Fruit fly (Drosophila melanogaster): ENCODE results near the gene CG42857.

The CG42857 gene

dm6 chr3R:9783240-9783917 is 37.6 kb downstream of the CG42857 start:
- TF ChIP-seq YL-1 (GFP tag; optimal IDR thresholded peaks at IDR 0.05) (no peak), CG11696 (GFP tag; IDR thresholded peaks at IDR 0.05) (peak; percentile 79), pb (GFP tag; optimal IDR thresholded peaks at IDR 0.05) (no peak), C15 (GFP tag; IDR thresholded peaks at IDR 0.05) (no peak), bsh (GFP tag; optimal IDR thresholded peaks at IDR 0.05) (peak in 1 of 2 experiments; percentile 33), E2f2 (GFP tag; IDR thresholded peaks at IDR 0.05) (no peak), ssp (GFP tag; IDR thresholded peaks at IDR 0.05) (no peak), CG8478 (optimal IDR thresholded peaks at IDR 0.05) (no peak), CG4730 (GFP tag; IDR thresholded peaks at IDR 0.05) (no peak), dpn (GFP tag; optimal IDR thresholded peaks at IDR 0.05) (no peak), CG17802 (tag; optimal IDR thresholded peaks at IDR 0.05) (no peak), btn (GFP tag; optimal IDR thresholded peaks at IDR 0.05) (no peak), bbx (GFP tag; IDR thresholded peaks at IDR 0.05; ENCODE audit: partially characterized antibody) (no peak), CG10366 (GFP tag; IDR thresholded peaks at IDR 0.05) (no peak), CG4424 (GFP tag; optimal IDR thresholded peaks at IDR 0.05) (no peak), bcd (GFP tag; optimal IDR thresholded peaks at IDR 0.05) (no peak), sisA (GFP tag; IDR thresholded peaks at IDR 0.05) (no peak), esg (GFP tag; conservative IDR thresholded peaks at IDR 0.05) (no peak), kah (GFP tag; optimal IDR thresholded peaks at IDR 0.05) (no peak), ham (GFP tag; IDR thresholded peaks at IDR 0.05) (no peak), Dip3 (GFP tag; optimal IDR thresholded peaks at IDR 0.05) (no peak), CG10274 (GFP tag; optimal IDR thresholded peaks at IDR 0.05) (no peak), GATAe (GFP tag; conservative IDR thresholded peaks at IDR 0.05) (no peak), aop (GFP tag; IDR thresholded peaks at IDR 0.05) (no peak), klu (GFP tag; IDR thresholded peaks at IDR 0.05) (no peak), CG14710 (tag; optimal IDR thresholded peaks at IDR 0.05) (no peak), Xbp1 (GFP tag; optimal IDR thresholded peaks at IDR 0.05) (peak; percentile 6), CG14667 (GFP tag; IDR thresholded peaks at IDR 0.05) (no peak), gcm (GFP tag; optimal IDR thresholded peaks at IDR 0.05) (no peak), salm (tag; optimal IDR thresholded peaks at IDR 0.05) (no peak), Fer1 (GFP tag; optimal IDR thresholded peaks at IDR 0.05) (peak; percentile 2), sens (GFP tag) (peak; percentile 25), danr (GFP tag; IDR thresholded peaks at IDR 0.05) (no peak), fru (optimal IDR thresholded peaks at IDR 0.05) (no peak), Hr78 (GFP tag; optimal IDR thresholded peaks at IDR 0.05) (peak in 1 of 2 experiments; percentile 52), trem (tag; optimal IDR thresholded peaks at IDR 0.05) (no peak), Opbp (GFP tag; IDR thresholded peaks at IDR 0.05; ENCODE audit: partially characterized antibody) (no peak), CG7839 (tag; optimal IDR thresholded peaks at IDR 0.05) (peak; percentile 41), CG10565 (GFP tag; optimal IDR thresholded peaks at IDR 0.05) (no peak), CG1233 (GFP tag; optimal IDR thresholded peaks at IDR 0.05) (no peak), fd102C (GFP tag; optimal IDR thresholded peaks at IDR 0.05) (no peak), gt (GFP tag; IDR thresholded peaks at IDR 0.05) (no peak), MTF-1 (GFP tag; optimal IDR thresholded peaks at IDR 0.05; ENCODE audit: borderline replicate concordance) (peak; percentile 49), gsb-n (tag; optimal IDR thresholded peaks at IDR 0.05) (peak; percentile 14), pho (GFP tag; optimal IDR thresholded peaks at IDR 0.05) (no peak), nmo (GFP tag; optimal IDR thresholded peaks at IDR 0.05) (peak; percentile 5), Bgb (GFP tag; IDR thresholded peaks at IDR 0.05; ENCODE audit: partially characterized antibody) (peak; percentile 21; the same call in 1 of the 2 replicates), CG42726 (GFP tag; IDR thresholded peaks at IDR 0.05; ENCODE audit: partially characterized antibody) (no peak), tio (GFP tag; optimal IDR thresholded peaks at IDR 0.05) (no peak), Ets65A (GFP tag) (no peak), onecut (GFP tag; IDR thresholded peaks at IDR 0.05) (no peak)

Measured in whole organism, embryonic.